Worm (Caenorhabditis elegans): Measurements from ENCODE around the gene T15B7.15.

T15B7.15 gene

ce11 chrV:6838599-6838998, at the start of gene T15B7.15:
Gene T15B7.15 (minus strand): TSS chrV:6838665.
- TF ChIP-seq nhr-10 (tag; optimal IDR thresholded peaks at IDR 0.05) = no peak
- peak; percentile 8 for TF ChIP-seq sma-9 (GFP tag; optimal IDR thresholded peaks at IDR 0.05)
- no peak for TF ChIP-seq sma-9 (tag; optimal IDR thresholded peaks at IDR 0.05)
- TF ChIP-seq unc-55 (GFP tag; optimal IDR thresholded peaks at IDR 0.05) = peak; percentile 81
- TF ChIP-seq R02D3.7 (tag; optimal IDR thresholded peaks at IDR 0.05) = peak; percentile 93
- peak; percentile 78 for TF ChIP-seq gmeb-1 (tag; optimal IDR thresholded peaks at IDR 0.05)
- TF ChIP-seq nhr-77 (tag; optimal IDR thresholded peaks at IDR 0.05) = no peak
- no peak for TF ChIP-seq alr-1 (tag; optimal IDR thresholded peaks at IDR 0.05)
- TF ChIP-seq skn-1 (tag; optimal IDR thresholded peaks at IDR 0.05) = no peak
- peak; percentile 50 for TF ChIP-seq C34F6.9 (tag; optimal IDR thresholded peaks at IDR 0.05)

DNA sequence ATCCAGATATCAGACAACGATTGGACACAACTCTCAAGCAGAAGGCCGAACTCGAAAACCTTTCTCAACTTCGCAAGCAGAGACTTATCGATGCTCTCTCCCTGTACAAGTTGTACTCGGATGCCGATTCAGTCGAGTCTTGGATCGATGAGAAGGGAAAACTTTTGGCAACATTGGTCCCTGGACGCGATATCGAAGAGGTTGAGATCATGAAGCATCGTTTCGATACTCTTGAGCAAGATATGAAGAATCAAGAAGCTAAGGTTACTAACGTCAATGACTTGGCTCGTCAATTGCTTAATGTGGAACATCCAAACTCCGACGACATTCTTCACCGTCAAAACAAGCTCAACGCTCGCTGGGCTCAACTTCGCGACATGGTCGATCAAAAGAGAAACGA, 46.6 kb upstream of the T15B7.15 start:
- TF ChIP-seq nhr-6 (tag; optimal IDR thresholded peaks at IDR 0.05) (no peak), snpc-4 (tag; optimal IDR thresholded peaks at IDR 0.05) (no peak), ama-1 (optimal IDR thresholded peaks at IDR 0.05) (no peak), egl-27 (tag; optimal IDR thresholded peaks at IDR 0.05) (no peak), nhr-21 (tag; optimal IDR thresholded peaks at IDR 0.05) (no peak), nhr-237 (tag; optimal IDR thresholded peaks at IDR 0.05) (no peak), unc-62 (GFP tag; optimal IDR thresholded peaks at IDR 0.05) (no peak), lin-11 (tag; optimal IDR thresholded peaks at IDR 0.05) (no peak), ztf-4 (tag; optimal IDR thresholded peaks at IDR 0.05) (no peak), fos-1 (tag; optimal IDR thresholded peaks at IDR 0.05) (no peak), nhr-10 (tag; optimal IDR thresholded peaks at IDR 0.05) (no peak), aly-2 (tag; optimal IDR thresholded peaks at IDR 0.05) (no peak), unc-55 (GFP tag; optimal IDR thresholded peaks at IDR 0.05) (no peak), R02D3.7 (tag; optimal IDR thresholded peaks at IDR 0.05) (no peak), mab-5 (tag; optimal IDR thresholded peaks at IDR 0.05) (no peak), unc-39 (tag; optimal IDR thresholded peaks at IDR 0.05) (no peak), mdl-1 (tag; optimal IDR thresholded peaks at IDR 0.05) (no peak), lin-13 (GFP tag; optimal IDR thresholded peaks at IDR 0.05) (no peak), lsy-2 (tag; optimal IDR thresholded peaks at IDR 0.05) (no peak)

DNA sequence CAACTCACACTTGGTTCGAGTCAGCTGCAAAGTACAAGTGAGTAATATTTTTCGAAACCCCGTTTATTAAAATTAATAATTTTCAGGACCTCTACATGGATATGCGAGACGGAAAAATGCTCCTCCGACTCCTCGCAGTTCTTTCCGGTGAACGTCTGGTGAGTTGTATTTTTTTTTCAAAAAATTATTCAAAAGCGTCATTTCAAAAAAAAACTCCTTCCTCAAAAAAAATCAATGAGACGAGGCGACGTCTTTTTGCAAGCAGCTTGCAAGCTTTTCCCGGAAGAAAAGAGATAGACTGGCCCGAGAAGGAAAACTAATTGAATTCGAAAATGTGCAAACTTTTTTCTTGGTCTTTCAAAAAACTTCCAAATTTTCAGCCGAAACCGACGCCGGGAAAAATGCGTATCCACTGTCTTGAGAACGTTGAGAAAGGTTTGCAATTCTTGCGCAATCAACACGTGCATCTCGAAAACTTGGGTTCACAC, 44.0 kb upstream of the T15B7.15 start:
- TF ChIP-seq ZK546.5 (tag; optimal IDR thresholded peaks at IDR 0.05) (no peak), skn-1 (tag; optimal IDR thresholded peaks at IDR 0.05) (no peak), unc-62 (GFP tag; optimal IDR thresholded peaks at IDR 0.05) (no peak), zag-1 (tag; optimal IDR thresholded peaks at IDR 0.05) (no peak), Y55F3AM.14 (GFP tag; optimal IDR thresholded peaks at IDR 0.05) (no peak), elt-1 (tag; optimal IDR thresholded peaks at IDR 0.05) (no peak), nhr-10 (tag; optimal IDR thresholded peaks at IDR 0.05) (no peak)

DNA sequence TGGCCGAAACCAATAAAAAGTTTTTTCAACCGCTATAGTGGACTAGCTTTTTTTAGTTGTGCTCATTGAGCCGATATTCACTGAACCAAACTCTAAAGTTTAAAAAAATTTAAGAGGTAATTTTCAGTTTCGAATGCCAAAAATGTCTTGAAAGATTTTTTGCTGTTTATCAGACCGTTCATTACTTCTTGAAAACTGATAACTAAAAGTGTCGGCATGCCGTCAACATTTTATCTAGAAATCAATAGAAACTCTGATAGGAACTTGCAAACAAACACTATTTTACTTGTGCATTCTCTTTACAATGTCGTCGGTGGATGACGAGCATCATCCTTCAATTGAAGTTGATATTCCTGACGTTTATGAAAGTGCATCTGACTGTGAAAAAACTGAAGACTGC, 43.3 kb upstream of the T15B7.15 start:
- TF ChIP-seq fos-1 (tag; optimal IDR thresholded peaks at IDR 0.05) (peak; percentile 59), nhr-12 (tag; optimal IDR thresholded peaks at IDR 0.05) (no peak)

DNA sequence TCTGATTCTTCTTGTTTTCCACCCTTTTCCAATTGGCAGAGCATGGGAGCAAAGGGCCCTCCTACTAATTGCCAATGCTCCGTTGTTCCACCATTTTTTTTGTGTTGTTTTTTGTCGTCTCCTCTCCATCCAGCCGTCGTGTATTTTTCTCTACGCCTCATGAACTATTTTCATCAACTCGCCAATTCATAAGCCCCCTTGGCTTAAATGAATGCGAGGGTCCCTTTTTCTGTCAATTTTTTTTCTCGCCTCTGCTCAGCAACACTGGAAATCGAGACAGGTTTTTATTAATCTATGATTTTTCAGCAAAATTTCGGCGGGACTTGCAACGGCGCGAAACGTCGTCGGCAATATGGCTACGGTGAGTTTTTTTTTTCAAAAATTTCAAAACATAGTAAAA, 42.6 kb upstream of the T15B7.15 start, which contains the start of gene unc-70:
unc-70 (plus strand) TSS at position 301 of the 400 bp plus-strand sequence.
- TF ChIP-seq sem-4 (tag; optimal IDR thresholded peaks at IDR 0.05) (no peak), unc-55 (GFP tag; optimal IDR thresholded peaks at IDR 0.05) (peak; percentile 5), ztf-11 (tag; optimal IDR thresholded peaks at IDR 0.05) (no peak), gmeb-1 (tag; optimal IDR thresholded peaks at IDR 0.05) (no peak)

ce11 chrV:6880623-6881022, 42.2 kb upstream of the T15B7.15 start:
- TF ChIP-seq elt-1 (tag; optimal IDR thresholded peaks at IDR 0.05) (no peak), ceh-16 (tag; optimal IDR thresholded peaks at IDR 0.05) (no peak), lin-39 (tag; optimal IDR thresholded peaks at IDR 0.05) (no peak), sma-3 (GFP tag; optimal IDR thresholded peaks at IDR 0.05) (no peak), fos-1 (tag; optimal IDR thresholded peaks at IDR 0.05) (no peak), gmeb-1 (tag; optimal IDR thresholded peaks at IDR 0.05) (no peak), zag-1 (tag; optimal IDR thresholded peaks at IDR 0.05) (peak; percentile 16), F13H6.1 (tag; optimal IDR thresholded peaks at IDR 0.05) (peak; percentile 37), egl-27 (tag; optimal IDR thresholded peaks at IDR 0.05) (no peak), ZK546.5 (tag; optimal IDR thresholded peaks at IDR 0.05) (no peak), mab-5 (tag; optimal IDR thresholded peaks at IDR 0.05) (no peak), unc-55 (GFP tag; optimal IDR thresholded peaks at IDR 0.05) (no peak), peb-1 (tag; optimal IDR thresholded peaks at IDR 0.05) (no peak), ztf-1 (GFP tag; conservative IDR thresholded peaks at IDR 0.05) (no peak), blmp-1 (tag; optimal IDR thresholded peaks at IDR 0.05; ENCODE audit: insufficient read depth) (no peak), lin-11 (tag; optimal IDR thresholded peaks at IDR 0.05) (peak; percentile 4), nhr-25 (tag; optimal IDR thresholded peaks at IDR 0.05) (no peak), snpc-4 (tag; optimal IDR thresholded peaks at IDR 0.05) (peak; percentile 88), crh-2 (tag; optimal IDR thresholded peaks at IDR 0.05) (no peak), Y55F3AM.14 (GFP tag; optimal IDR thresholded peaks at IDR 0.05) (no peak), aly-2 (tag; optimal IDR thresholded peaks at IDR 0.05) (no peak), nhr-11 (tag; optimal IDR thresholded peaks at IDR 0.05) (no peak), sma-9 (GFP tag; optimal IDR thresholded peaks at IDR 0.05) (peak; percentile 24), sma-9 (tag; optimal IDR thresholded peaks at IDR 0.05) (no peak), unc-62 (GFP tag; optimal IDR thresholded peaks at IDR 0.05) (no peak), nhr-12 (tag; optimal IDR thresholded peaks at IDR 0.05) (no peak)

Data from whole organism, L2 larva.